Fruit fly (Drosophila melanogaster): ENCODE results near the gene Tsp5D.
A peak's percentile ranks its signal among the peaks of the same experiment; 100 is the strongest.

The Tsp5D gene

DNA sequence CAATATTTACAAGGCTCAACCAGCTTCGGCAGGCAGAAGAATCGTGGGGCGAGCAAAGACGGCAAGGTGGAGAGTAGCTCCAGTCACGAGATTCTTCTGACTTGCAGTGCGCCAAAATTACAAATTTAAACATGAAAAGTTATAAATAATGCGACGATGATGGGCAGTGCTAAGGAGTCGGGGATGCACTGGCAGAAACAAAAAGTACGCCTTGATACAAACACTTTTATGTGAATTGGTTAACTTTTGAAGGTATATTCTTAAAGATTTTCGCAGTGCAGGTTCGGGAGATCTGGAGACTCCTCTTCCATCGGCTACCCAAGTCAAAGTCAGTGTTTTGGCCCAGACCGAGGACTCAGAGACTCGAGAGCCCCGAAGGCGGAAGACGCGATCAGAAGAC lies 53.2 kb downstream of the Tsp5D start (continued):
- TF ChIP-seq acj6 (GFP tag; optimal IDR thresholded peaks at IDR 0.05): peak; percentile 33
- no peak for TF ChIP-seq Blimp-1 (GFP tag; optimal IDR thresholded peaks at IDR 0.05)
- TF ChIP-seq achi (GFP tag; optimal IDR thresholded peaks at IDR 0.05): peak; percentile 6
- TF ChIP-seq Ets96B (tag; optimal IDR thresholded peaks at IDR 0.05): peak; percentile 25
- TF ChIP-seq CG11294 (GFP tag; IDR thresholded peaks at IDR 0.05): no peak
- TF ChIP-seq Sox102F (GFP tag; optimal IDR thresholded peaks at IDR 0.05): peak; percentile 66
- TF ChIP-seq esn (GFP tag; optimal IDR thresholded peaks at IDR 0.05): peak; percentile 61
- TF ChIP-seq CG6854 (GFP tag; optimal IDR thresholded peaks at IDR 0.05): no peak
- no peak for TF ChIP-seq CG8319 (GFP tag; optimal IDR thresholded peaks at IDR 0.05)
- no peak for TF ChIP-seq spab (GFP tag; optimal IDR thresholded peaks at IDR 0.05)
- TF ChIP-seq OdsH (GFP tag; optimal IDR thresholded peaks at IDR 0.05): no peak
- no peak for TF ChIP-seq CG3032 (tag; optimal IDR thresholded peaks at IDR 0.05)
- TF ChIP-seq Eip75B (GFP tag; optimal IDR thresholded peaks at IDR 0.05): peak; percentile 40
- peak; percentile 45 for TF ChIP-seq pdm3 (GFP tag; optimal IDR thresholded peaks at IDR 0.05)

DNA sequence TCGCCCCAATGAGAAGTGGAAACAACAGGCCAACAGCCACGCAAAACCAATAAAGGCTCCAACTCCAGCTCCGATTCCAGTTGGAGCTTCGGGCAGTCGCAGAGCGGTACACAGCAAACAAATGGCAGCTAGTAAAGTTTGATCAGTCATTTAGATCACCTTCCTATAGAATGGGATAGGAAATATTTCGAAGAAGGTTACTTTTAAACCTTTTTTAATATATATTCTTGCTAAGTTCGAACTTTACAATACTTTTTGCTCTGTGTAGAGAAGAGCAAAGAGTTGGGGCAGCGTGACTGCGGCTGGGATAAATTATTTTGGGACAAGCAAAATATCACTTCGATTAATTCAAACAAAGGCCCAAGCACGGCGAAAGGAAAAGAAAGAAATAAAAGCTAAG lies 54.4 kb downstream of the Tsp5D start:
- TF ChIP-seq CG32006 (GFP tag; optimal IDR thresholded peaks at IDR 0.05) (peak; percentile 59), esn (GFP tag; optimal IDR thresholded peaks at IDR 0.05) (peak; percentile 88), CG8119 (GFP tag; IDR thresholded peaks at IDR 0.05) (peak; percentile 71), Hr39 (GFP tag; optimal IDR thresholded peaks at IDR 0.05) (peak; percentile 72), CG6163 (GFP tag; IDR thresholded peaks at IDR 0.05) (peak; percentile 87), CG3032 (tag; optimal IDR thresholded peaks at IDR 0.05) (peak; percentile 80), CG1621 (tag; optimal IDR thresholded peaks at IDR 0.05) (peak; percentile 73), CG9139 (GFP tag; optimal IDR thresholded peaks at IDR 0.05) (peak; percentile 59), CG6792 (GFP tag; optimal IDR thresholded peaks at IDR 0.05) (peak; percentile 79), CG7368 (GFP tag; optimal IDR thresholded peaks at IDR 0.05) (peak; percentile 62), CG11294 (GFP tag; IDR thresholded peaks at IDR 0.05) (no peak), net (GFP tag; optimal IDR thresholded peaks at IDR 0.05) (peak; percentile 71), Sox15 (GFP tag; optimal IDR thresholded peaks at IDR 0.05) (peak; percentile 65), CG31627 (GFP tag; optimal IDR thresholded peaks at IDR 0.05) (peak; percentile 75), eg (GFP tag; IDR thresholded peaks at IDR 0.05) (peak; percentile 39; the same call in 1 of the 3 replicates), lz (GFP tag; optimal IDR thresholded peaks at IDR 0.05) (peak; percentile 84), svp (GFP tag) (peak; percentile 94), CG16779 (tag; optimal IDR thresholded peaks at IDR 0.05) (peak; percentile 53), CG4318 (GFP tag; optimal IDR thresholded peaks at IDR 0.05) (peak; percentile 3), Sox14 (GFP tag; optimal IDR thresholded peaks at IDR 0.05) (peak; percentile 75), ss (GFP tag; optimal IDR thresholded peaks at IDR 0.05) (peak; percentile 52 to 79), Blimp-1 (GFP tag; optimal IDR thresholded peaks at IDR 0.05) (peak; percentile 61), CG11762 (GFP tag; optimal IDR thresholded peaks at IDR 0.05; ENCODE audit: insufficient read depth) (peak; percentile 23), topi (GFP tag; optimal IDR thresholded peaks at IDR 0.05) (peak; percentile 88), spab (GFP tag; optimal IDR thresholded peaks at IDR 0.05) (peak; percentile 65), CG34406 (GFP tag; optimal IDR thresholded peaks at IDR 0.05) (peak; percentile 81), CG8319 (GFP tag; optimal IDR thresholded peaks at IDR 0.05) (peak; percentile 46), fd59A (GFP tag; optimal IDR thresholded peaks at IDR 0.05) (peak; percentile 66), Sox102F (GFP tag; optimal IDR thresholded peaks at IDR 0.05) (peak; percentile 86), OdsH (GFP tag; optimal IDR thresholded peaks at IDR 0.05) (peak; percentile 76), CG10669 (GFP tag; optimal IDR thresholded peaks at IDR 0.05) (peak; percentile 75), CG6808 (GFP tag; optimal IDR thresholded peaks at IDR 0.05) (peak; percentile 70), Lpt (GFP tag; optimal IDR thresholded peaks at IDR 0.05) (peak; percentile 42), pdm3 (GFP tag; optimal IDR thresholded peaks at IDR 0.05) (peak; percentile 83), Met (GFP tag; optimal IDR thresholded peaks at IDR 0.05) (peak; percentile 89), fd85E (GFP tag; optimal IDR thresholded peaks at IDR 0.05) (peak; percentile 22), Eip75B (GFP tag; optimal IDR thresholded peaks at IDR 0.05) (peak; percentile 83), Hr38 (GFP tag; optimal IDR thresholded peaks at IDR 0.05) (no peak), CG15336 (GFP tag; IDR thresholded peaks at IDR 0.05) (peak; percentile 52; the same call in 1 of the 2 replicates), acj6 (GFP tag; optimal IDR thresholded peaks at IDR 0.05) (peak; percentile 80), Eip93F (GFP tag; optimal IDR thresholded peaks at IDR 0.05) (peak; percentile 84), CG8632 (GFP tag; optimal IDR thresholded peaks at IDR 0.05) (peak; percentile 78), achi (GFP tag; optimal IDR thresholded peaks at IDR 0.05) (peak; percentile 78), Hr4 (GFP tag; optimal IDR thresholded peaks at IDR 0.05) (peak; percentile 49), Smox (GFP tag; optimal IDR thresholded peaks at IDR 0.05) (peak; percentile 81), dac (GFP tag; optimal IDR thresholded peaks at IDR 0.05) (peak; percentile 14)

Data from whole organism, prepupa.